Worm (Caenorhabditis elegans): ENCODE data around the gene F56A11.4.

- TF ChIP-seq mdl-1 (tag; optimal IDR thresholded peaks at IDR 0.05) = no peak
- no peak for TF ChIP-seq ceh-82 (tag; optimal IDR thresholded peaks at IDR 0.05)
- TF ChIP-seq zag-1 (tag; optimal IDR thresholded peaks at IDR 0.05) = no peak
- TF ChIP-seq nhr-129 (tag; optimal IDR thresholded peaks at IDR 0.05) = no peak
- TF ChIP-seq elt-3 (tag; optimal IDR thresholded peaks at IDR 0.05) = no peak
- no peak for TF ChIP-seq peb-1 (tag; optimal IDR thresholded peaks at IDR 0.05)
- TF ChIP-seq egl-27 (tag; optimal IDR thresholded peaks at IDR 0.05) = no peak
- no peak for TF ChIP-seq aly-2 (tag; optimal IDR thresholded peaks at IDR 0.05)
Observed at ce11 chrIV:523595-523994, 24.5 kb upstream of the F56A11.4 start, which contains the start of gene asm-3.

Data from whole organism, L2 larva.